Fruit fly (Drosophila melanogaster): ENCODE results near the gene CG13733.
A peak's percentile ranks its signal among the peaks of the same experiment; 100 is the strongest.

Gene CG13733

dm6 chr3L:17428779-17429178, 49.9 kb downstream of the CG13733 start, which contains the start of gene Gorab (continued):
- TF ChIP-seq CG1832 (GFP tag; optimal IDR thresholded peaks at IDR 0.05) (no peak), Hand (GFP tag; optimal IDR thresholded peaks at IDR 0.05) (no peak), row (GFP tag; IDR thresholded peaks at IDR 0.05) (peak; percentile 97), sr (GFP tag; IDR thresholded peaks at IDR 0.05) (peak; percentile 30; the same call in 1 of the 3 replicates), D (optimal IDR thresholded peaks at IDR 0.05) (no peak), D (GFP tag; optimal IDR thresholded peaks at IDR 0.05) (peak; percentile 78), Bgb (GFP tag; IDR thresholded peaks at IDR 0.05; ENCODE audit: partially characterized antibody) (peak; percentile 56), HmgZ (tag; optimal IDR thresholded peaks at IDR 0.05) (peak; percentile 81), trem (tag; optimal IDR thresholded peaks at IDR 0.05) (peak; percentile 91), Myb (GFP tag; optimal IDR thresholded peaks at IDR 0.05) (peak; percentile 80), CG31441 (GFP tag; IDR thresholded peaks at IDR 0.05) (peak; percentile 93), Jarid2 (GFP tag; optimal IDR thresholded peaks at IDR 0.05) (peak; percentile 19), CG3065 (GFP tag; optimal IDR thresholded peaks at IDR 0.05) (peak; percentile 46), zfh1 (GFP tag; IDR thresholded peaks at IDR 0.05) (peak; percentile 97), CG18262 (tag; optimal IDR thresholded peaks at IDR 0.05) (peak; percentile 91), pum (GFP tag; optimal IDR thresholded peaks at IDR 0.05) (peak; percentile 60), CG10209 (GFP tag; optimal IDR thresholded peaks at IDR 0.05) (peak; percentile 86), CG10979 (tag; optimal IDR thresholded peaks at IDR 0.05) (peak; percentile 77), CG2120 (GFP tag; optimal IDR thresholded peaks at IDR 0.05) (peak; percentile 93), CG4820 (GFP tag; optimal IDR thresholded peaks at IDR 0.05) (peak; percentile 86), CG6683 (GFP tag; optimal IDR thresholded peaks at IDR 0.05) (peak; percentile 28), Blimp-1 (GFP tag; optimal IDR thresholded peaks at IDR 0.05) (peak; percentile 80), CG9727 (GFP tag; optimal IDR thresholded peaks at IDR 0.05) (peak; percentile 88), Eip74EF (GFP tag; optimal IDR thresholded peaks at IDR 0.05) (peak in 1 of 2 experiments; percentile 16), Dp (GFP tag; optimal IDR thresholded peaks at IDR 0.05) (peak; percentile 75), trh (GFP tag; optimal IDR thresholded peaks at IDR 0.05) (peak; percentile 72), HmgD (GFP tag; optimal IDR thresholded peaks at IDR 0.05) (peak; percentile 44), CG9876 (GFP tag; optimal IDR thresholded peaks at IDR 0.05) (peak; percentile 48), NFAT (GFP tag; IDR thresholded peaks at IDR 0.05) (peak; percentile 93), fd64A (GFP tag; optimal IDR thresholded peaks at IDR 0.05) (no peak), CG10543 (GFP tag; optimal IDR thresholded peaks at IDR 0.05) (peak; percentile 61), br (optimal IDR thresholded peaks at IDR 0.05) (no peak), Sox102F (GFP tag; optimal IDR thresholded peaks at IDR 0.05) (peak; percentile 91), pfk (GFP tag; optimal IDR thresholded peaks at IDR 0.05) (no peak), ssp (GFP tag; IDR thresholded peaks at IDR 0.05) (peak; percentile 96), HHEX (GFP tag; optimal IDR thresholded peaks at IDR 0.05) (peak; percentile 79), CG3281 (GFP tag; optimal IDR thresholded peaks at IDR 0.05) (peak; percentile 67), CG10462 (GFP tag; optimal IDR thresholded peaks at IDR 0.05) (peak; percentile 85), Taf1 (GFP tag; IDR thresholded peaks at IDR 0.05) (peak; percentile 90), CG1647 (GFP tag; optimal IDR thresholded peaks at IDR 0.05) (peak; percentile 70), CG13123 (GFP tag; optimal IDR thresholded peaks at IDR 0.05) (peak; percentile 85), oc (tag; optimal IDR thresholded peaks at IDR 0.05) (peak; percentile 80), CG17328 (GFP tag; IDR thresholded peaks at IDR 0.05) (peak; percentile 96), CG11695 (GFP tag; IDR thresholded peaks at IDR 0.05) (peak; percentile 91), h (optimal IDR thresholded peaks at IDR 0.05) (no peak), CG16815 (GFP tag; optimal IDR thresholded peaks at IDR 0.05) (peak; percentile 90), Kr (GFP tag; optimal IDR thresholded peaks at IDR 0.05) (no peak), CG2875 (GFP tag; optimal IDR thresholded peaks at IDR 0.05) (peak; percentile 4), CG4360 (GFP tag; IDR thresholded peaks at IDR 0.05) (peak; percentile 69), fd96Cb (tag; optimal IDR thresholded peaks at IDR 0.05) (peak; percentile 87), CG11504 (tag; optimal IDR thresholded peaks at IDR 0.05) (peak; percentile 87)
